Worm (Caenorhabditis elegans) whole organism, early embryonic: Measurements from ENCODE around the gene T16H12.2.

Experiments used
- B0310.2 ChIP-seq: sonication (generic microtip); optimal IDR thresholded peaks from 2 replicates; lab custom pipeline; 2016; ENCODE audit warnings: mild to moderate bottlenecking, missing genetic modification characterization, missing compliant biosample characterization
- F13C5.2 ChIP-seq: sonication (generic microtip); optimal IDR thresholded peaks from 2 replicates; lab custom pipeline; 2017; ENCODE audit warnings: mild to moderate bottlenecking, missing genetic modification characterization, inconsistent platforms, missing compliant biosample characterization
- aly-1 ChIP-seq: sonication (generic microtip); optimal IDR thresholded peaks from 2 replicates; lab custom pipeline; 2016; ENCODE audit warnings: missing genetic modification characterization, missing compliant biosample characterization
- ama-1 ChIP-seq: fragments of 150-350 bp; optimal IDR thresholded peaks from 2 replicates; lab custom pipeline; 2014
- ceh-13 ChIP-seq: fragments of 200-800 bp; sonication (Bioruptor generic); optimal IDR thresholded peaks from 2 replicates; lab custom pipeline; 2018; ENCODE audit warnings: mild to moderate bottlenecking, missing genetic modification characterization, missing compliant biosample characterization
- ceh-36 ChIP-seq: sonication (generic microtip); optimal IDR thresholded peaks from 2 replicates; lab custom pipeline; 2016; ENCODE audit warnings: missing genetic modification characterization, inconsistent platforms, missing compliant biosample characterization
- ets-7 ChIP-seq: sonication (generic microtip); optimal IDR thresholded peaks from 2 replicates; lab custom pipeline; 2016; ENCODE audit warnings: missing genotype, missing genetic modification characterization, missing compliant biosample characterization
- flt-1 ChIP-seq: fragments of 200-800 bp; sonication (Bioruptor generic); IDR thresholded peaks from 2 replicates; pipeline ENCODE4 v1.3.6; 2022; ENCODE audit warnings: missing genetic modification characterization, missing compliant biosample characterization
- hmbx-1 ChIP-seq: sonication (generic microtip); optimal IDR thresholded peaks from 2 replicates; lab custom pipeline; 2016; ENCODE audit warnings: mild to moderate bottlenecking, missing genetic modification characterization, missing compliant biosample characterization
- hmg-4 ChIP-seq: fragments of 200-800 bp; sonication (Bioruptor generic); optimal IDR thresholded peaks from 2 replicates; lab custom pipeline; 2018; ENCODE audit warnings: mild to moderate bottlenecking, missing genetic modification characterization, missing compliant biosample characterization
- hnd-1 ChIP-seq: sonication (generic microtip); optimal IDR thresholded peaks from 2 replicates; lab custom pipeline; 2016; ENCODE audit warnings: missing genetic modification characterization, missing compliant biosample characterization
- pes-1 ChIP-seq: fragments of 200-800 bp; sonication (Bioruptor generic); IDR thresholded peaks from 2 replicates; pipeline ENCODE4 v1.3.6; 2022; ENCODE audit warnings: missing genetic modification reagents, missing genetic modification characterization, missing compliant biosample characterization
- scrt-1 ChIP-seq: fragments of 200-800 bp; sonication (Bioruptor generic); IDR thresholded peaks from 2 replicates; pipeline ENCODE4 v1.3.6; 2022; ENCODE audit warnings: missing genetic modification characterization, missing compliant biosample characterization
- sea-1 ChIP-seq: fragments of 200-800 bp; sonication (Bioruptor generic); conservative IDR thresholded peaks from 2 replicates; pipeline ENCODE4 v1.3.6; 2022; ENCODE audit warnings: missing genetic modification characterization, missing compliant biosample characterization
- tbx-11 ChIP-seq: fragments of 200-800 bp; sonication (Bioruptor generic); IDR thresholded peaks from 2 replicates; pipeline ENCODE4 v1.3.6; 2022; ENCODE audit warnings: missing genetic modification characterization, missing compliant biosample characterization
- tbx-37 ChIP-seq: fragments of 200-800 bp; sonication (Bioruptor generic); conservative IDR thresholded peaks from 2 replicates; pipeline ENCODE4 v1.3.6; 2022; ENCODE audit warnings: missing genetic modification reagents, missing genetic modification characterization, missing compliant biosample characterization
- tra-4 ChIP-seq: sonication (generic microtip); optimal IDR thresholded peaks from 2 replicates; lab custom pipeline; 2017; ENCODE audit warnings: missing genetic modification characterization, missing compliant biosample characterization

T16H12.2 gene

DNA sequence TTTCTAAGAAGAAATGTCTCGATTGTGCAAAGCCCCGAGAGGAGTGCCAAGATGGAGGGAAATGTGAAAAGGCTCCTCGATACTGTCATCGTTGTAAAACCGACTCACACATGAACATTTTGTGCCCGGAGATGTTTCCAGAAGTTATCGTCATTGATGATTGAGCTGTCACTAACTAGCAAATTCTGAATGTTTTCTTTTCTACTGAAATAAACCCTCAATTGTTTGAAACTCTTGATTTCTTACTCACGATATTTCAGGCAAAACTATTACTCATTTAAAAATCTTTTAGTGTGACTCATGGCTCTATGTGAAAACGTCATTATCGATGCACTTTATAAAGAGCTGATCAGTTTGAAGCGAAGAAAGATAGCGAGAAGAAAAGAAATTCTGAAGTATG lies 980 bp upstream of the T16H12.2 start, which contains the start of gene T16H12.13:
T16H12.13 (plus strand) TSS at position 301 of the 400 bp plus-strand sequence.
- TF ChIP-seq F13C5.2 (no peak), flt-1 (GFP tag; lab: Robert Waterston, UW) (no peak), scrt-1 (GFP tag; lab: Robert Waterston, UW) (no peak), ceh-36 (tag; lab: Kevin White, UChicago) (no peak)

- TF ChIP-seq tra-4 (tag; lab: Kevin White, UChicago) (no peak), tbx-37 (GFP tag; lab: Robert Waterston, UW) (no peak), ets-7 (tag; lab: Kevin White, UChicago) (no peak), tbx-11 (GFP tag; lab: Robert Waterston, UW) (no peak), aly-1 (tag; lab: Kevin White, UChicago) (no peak), hmg-4 (GFP tag; lab: Kevin White, UChicago) (no peak), ceh-36 (tag; lab: Kevin White, UChicago) (no peak), sea-1 (GFP tag; lab: Robert Waterston, UW) (no peak), ceh-13 (no peak), B0310.2 (tag; lab: Kevin White, UChicago) (no peak)
Measured at ce11 chrIII:10085574-10085973, 509 bp upstream of the T16H12.2 start.

DNA sequence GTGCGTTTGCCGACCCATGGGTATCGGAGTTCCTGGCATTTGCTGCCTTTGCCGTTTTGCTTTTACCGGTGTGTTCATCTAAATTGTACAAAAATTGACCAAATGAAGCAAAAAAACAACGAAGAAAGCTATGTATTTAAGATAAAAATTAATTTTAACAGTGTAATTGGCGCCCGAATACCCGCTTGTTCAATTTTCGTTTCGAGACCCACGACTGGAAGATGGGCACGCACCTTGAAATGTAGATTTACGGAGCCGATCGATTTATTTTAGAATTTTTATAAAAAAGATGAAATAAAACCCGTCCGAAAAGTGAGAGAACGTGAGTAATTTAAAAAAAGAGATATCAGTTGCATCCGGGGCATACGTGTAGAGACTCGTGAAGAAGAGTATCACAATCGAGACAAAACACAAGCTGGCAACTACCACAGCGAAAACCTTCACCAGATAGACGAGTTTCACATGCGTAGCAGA lies 2.5 kb downstream of the T16H12.2 start, which contains the start of gene hal-2:
hal-2 (minus strand) TSS at position 424 of the 474 bp plus-strand sequence.
- TF ChIP-seq tbx-37 (GFP tag; lab: Robert Waterston, UW): no peak
- TF ChIP-seq sea-1 (GFP tag; lab: Robert Waterston, UW): no peak
- TF ChIP-seq hmbx-1 (tag; lab: Kevin White, UChicago): no peak
- no peak for TF ChIP-seq hmg-4 (GFP tag; lab: Kevin White, UChicago)

ce11 chrIII:10090685-10091084 lies 4.6 kb downstream of the T16H12.2 start, which contains the start of gene gtf-2H2C:
TSS of gene gtf-2H2C (minus strand) at chrIII:10090785.
- TF ChIP-seq ama-1 (lab: Kevin White, UChicago) (no peak), tbx-11 (GFP tag; lab: Robert Waterston, UW) (no peak), B0310.2 (tag; lab: Kevin White, UChicago) (no peak), ceh-13 (no peak), tbx-37 (GFP tag; lab: Robert Waterston, UW) (no peak), aly-1 (tag; lab: Kevin White, UChicago) (no peak), ceh-36 (tag; lab: Kevin White, UChicago) (no peak), pes-1 (GFP tag; lab: Robert Waterston, UW) (no peak), hmbx-1 (tag; lab: Kevin White, UChicago) (no peak), ets-7 (tag; lab: Kevin White, UChicago) (no peak), sea-1 (GFP tag; lab: Robert Waterston, UW) (no peak), flt-1 (GFP tag; lab: Robert Waterston, UW) (no peak), F13C5.2 (no peak), hnd-1 (tag; lab: Kevin White, UChicago) (no peak), tra-4 (tag; lab: Kevin White, UChicago) (no peak), hmg-4 (GFP tag; lab: Kevin White, UChicago) (no peak), scrt-1 (GFP tag; lab: Robert Waterston, UW) (no peak)

DNA sequence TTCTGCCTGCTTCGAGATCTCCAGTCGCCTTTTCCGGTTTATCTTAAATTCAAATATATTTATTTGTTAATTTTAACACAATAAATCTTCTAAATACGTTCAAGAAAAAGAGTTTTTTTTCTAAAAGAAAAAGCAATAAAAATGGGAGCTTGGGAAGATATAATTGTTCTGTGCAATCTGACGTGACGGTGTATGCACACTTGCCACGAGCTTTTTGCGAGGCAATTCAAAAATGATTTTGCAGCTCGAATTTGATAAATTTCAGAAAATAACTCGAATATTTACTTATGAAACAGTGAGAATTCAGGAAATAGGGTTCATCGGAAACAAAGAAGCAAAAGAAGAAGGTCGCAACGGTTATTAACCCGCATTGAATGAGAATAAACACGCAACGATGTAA lies 7.0 kb downstream of the T16H12.2 start:
- TF ChIP-seq B0310.2 (tag; lab: Kevin White, UChicago): no peak
- TF ChIP-seq hnd-1 (tag; lab: Kevin White, UChicago): no peak
- no peak for TF ChIP-seq scrt-1 (GFP tag; lab: Robert Waterston, UW)
- TF ChIP-seq tbx-11 (GFP tag; lab: Robert Waterston, UW): no peak
- no peak for TF ChIP-seq ceh-36 (tag; lab: Kevin White, UChicago)
- TF ChIP-seq tra-4 (tag; lab: Kevin White, UChicago): no peak
- TF ChIP-seq F13C5.2: no peak
- no peak for TF ChIP-seq aly-1 (tag; lab: Kevin White, UChicago)
- TF ChIP-seq ets-7 (tag; lab: Kevin White, UChicago): no peak
- TF ChIP-seq flt-1 (GFP tag; lab: Robert Waterston, UW): no peak

- TF ChIP-seq ceh-13: no peak
- peak; percentile 91 for TF ChIP-seq hmg-4 (GFP tag; lab: Kevin White, UChicago)
- TF ChIP-seq tbx-37 (GFP tag; lab: Robert Waterston, UW): no peak
- no peak for TF ChIP-seq ama-1 (lab: Kevin White, UChicago)
- peak; percentile 23 for TF ChIP-seq F13C5.2
- TF ChIP-seq tra-4 (tag; lab: Kevin White, UChicago): no peak
- no peak for TF ChIP-seq tbx-11 (GFP tag; lab: Robert Waterston, UW)
- TF ChIP-seq hmbx-1 (tag; lab: Kevin White, UChicago): no peak
- TF ChIP-seq sea-1 (GFP tag; lab: Robert Waterston, UW): no peak
- TF ChIP-seq B0310.2 (tag; lab: Kevin White, UChicago): no peak
- no peak for TF ChIP-seq flt-1 (GFP tag; lab: Robert Waterston, UW)
- TF ChIP-seq ets-7 (tag; lab: Kevin White, UChicago): no peak
- no peak for TF ChIP-seq pes-1 (GFP tag; lab: Robert Waterston, UW)
- TF ChIP-seq hnd-1 (tag; lab: Kevin White, UChicago): no peak
- TF ChIP-seq aly-1 (tag; lab: Kevin White, UChicago): peak; percentile 52
- peak; percentile 43 for TF ChIP-seq ceh-36 (tag; lab: Kevin White, UChicago)
Measured at ce11 chrIII:10094538-10094937, 8.5 kb downstream of the T16H12.2 start.

DNA sequence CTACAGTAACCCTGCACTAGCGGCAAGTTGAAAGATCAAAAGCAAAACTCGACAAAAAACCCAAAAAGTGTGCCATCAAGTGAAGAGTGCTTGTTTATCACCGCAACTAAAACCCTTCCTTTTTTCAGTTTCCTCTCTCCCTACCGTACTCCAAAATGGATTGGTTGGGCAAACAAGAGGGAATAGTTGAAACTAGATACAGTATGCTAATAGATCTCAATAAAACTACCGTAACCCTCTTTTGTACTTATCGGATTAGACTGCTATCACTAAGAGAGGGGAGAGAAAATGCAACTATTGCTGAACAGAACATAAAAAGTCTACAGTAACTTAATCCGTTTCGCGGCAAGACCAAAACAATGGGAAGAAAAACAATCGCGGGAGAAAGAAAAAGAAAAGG lies 9.3 kb downstream of the T16H12.2 start:
- TF ChIP-seq hmg-4 (GFP tag; lab: Kevin White, UChicago): no peak
